Worm (Caenorhabditis elegans) whole organism, L4 larva: ENCODE measurements around the gene srx-46.

Experiments used
- aha-1 ChIP-seq: fragments of 150-350 bp; peaks from one replicate; lab custom pipeline; 2014; ENCODE audit warnings: missing biosample characterization, missing genetic modification characterization
- dmd-8 ChIP-seq: fragments of 200-800 bp; sonication (Bioruptor generic); IDR thresholded peaks from 2 replicates; pipeline ENCODE4 v1.3.6; 2022; ENCODE audit warnings: missing genetic modification characterization, missing compliant biosample characterization
- dve-1 ChIP-seq: sonication (generic microtip); optimal IDR thresholded peaks from 2 replicates; lab custom pipeline; 2017; ENCODE audit warnings: antibody characterized with exemption, mild to moderate bottlenecking, missing genetic modification characterization, missing compliant biosample characterization; ENCODE audit not compliant: insufficient read depth
- hlh-30 ChIP-seq: sonication (generic microtip); optimal IDR thresholded peaks from 2 replicates; lab custom pipeline; 2017; ENCODE audit warnings: antibody characterized with exemption, mild to moderate bottlenecking, missing genetic modification characterization, missing compliant biosample characterization; ENCODE audit not compliant: insufficient read depth
- lim-7 ChIP-seq: fragments of 200-800 bp; sonication (Bioruptor generic); IDR thresholded peaks from 2 replicates; pipeline ENCODE4 v1.3.6; 2022; ENCODE audit warnings: missing genetic modification characterization, missing compliant biosample characterization
- lir-3 ChIP-seq: sonication (generic microtip); optimal IDR thresholded peaks from 2 replicates; lab custom pipeline; 2016; ENCODE audit warnings: mild to moderate bottlenecking, missing genetic modification characterization, missing compliant biosample characterization
- mdl-1 ChIP-seq, 2 experiments: fragments of 150-350 bp in 1 of 2; sonication (generic microtip) in 1 of 2; optimal IDR thresholded peaks; 2 replicates each; lab custom pipeline; 2014 to 2017; ENCODE audit warnings: missing biosample characterization in 2 of 2, missing genetic modification characterization in 2 of 2
- mxl-2 ChIP-seq: fragments of 200-800 bp; sonication (Bioruptor generic); conservative IDR thresholded peaks from 2 replicates; pipeline ENCODE4 v1.3.6; 2022; ENCODE audit warnings: missing genetic modification reagents, missing genetic modification characterization, missing compliant biosample characterization
- mxl-3 ChIP-seq: fragments of 200-800 bp; sonication (Bioruptor generic); optimal IDR thresholded peaks from 2 replicates; lab custom pipeline; 2018; ENCODE audit warnings: mild to moderate bottlenecking, missing genetic modification characterization, missing compliant biosample characterization
- nhr-10 ChIP-seq: fragments of 150-350 bp; optimal IDR thresholded peaks from 2 replicates; lab custom pipeline; 2014; ENCODE audit warnings: missing biosample characterization, missing genetic modification characterization
- snpc-4 ChIP-seq: fragments of 150-350 bp; optimal IDR thresholded peaks from 2 replicates; lab custom pipeline; 2014; ENCODE audit warnings: missing biosample characterization, missing genetic modification characterization
- spr-1 ChIP-seq: sonication (generic microtip); optimal IDR thresholded peaks from 2 replicates; lab custom pipeline; 2016; ENCODE audit warnings: mild to moderate bottlenecking, missing genetic modification characterization, missing compliant biosample characterization
- unc-62 ChIP-seq, 3 experiments: fragments of 150-350 bp in 1 of 3; sonication (generic microtip); optimal IDR thresholded peaks in 2 of 3; peaks in 1 of 3; 1 replicate in 1 of 3; 2 replicates in 2 of 3; lab custom pipeline; 2014 to 2017; ENCODE audit warnings: missing biosample characterization in 3 of 3, missing genetic modification characterization in 3 of 3, missing genetic modification reagents in 3 of 3, missing genotype in 1 of 3
- zag-1 ChIP-seq: fragments of 150-350 bp; optimal IDR thresholded peaks from 2 replicates; lab custom pipeline; 2014; ENCODE audit warnings: missing biosample characterization, missing genetic modification characterization

srx-46 gene

ce11 chrV:9384949-9385348 is 31.9 kb downstream of the srx-46 start:
- no peak for TF ChIP-seq lim-7 (GFP tag; lab: Robert Waterston, UW)
- TF ChIP-seq aha-1 (tag; lab: Kevin White, UChicago): peak; percentile 52
- TF ChIP-seq, all 104 proteins: peak for 1

ce11 chrV:9386143-9386542 is 33.1 kb downstream of the srx-46 start, which contains the start of gene hum-2:
hum-2 (plus strand) TSS chrV:9386175.
- TF ChIP-seq aha-1 (tag; lab: Kevin White, UChicago) (peak; percentile 94), mdl-1 (tag; optimal IDR thresholded peaks at IDR 0.05; lab: Kevin White, UChicago) (no peak)
- TF ChIP-seq, all 104 proteins: peak for 1

- no peak for TF ChIP-seq dmd-8 (GFP tag; lab: Robert Waterston, UW)
- TF ChIP-seq snpc-4 (tag; lab: Kevin White, UChicago): peak; percentile 78
Measured at ce11 chrV:9391959-9392358, 38.9 kb downstream of the srx-46 start.

- TF ChIP-seq nhr-10 (tag; lab: Kevin White, UChicago) (no peak), mxl-3 (GFP tag; lab: Kevin White, UChicago) (peak; percentile 15)
- TF ChIP-seq, all 104 proteins: peak for 1
Measured at ce11 chrV:9394938-9395639, 42.0 kb downstream of the srx-46 start.

- TF ChIP-seq aha-1 (tag; lab: Kevin White, UChicago) (peak; percentile 91), hlh-30 (tag; lab: Kevin White, UChicago) (no peak), unc-62 (GFP tag; optimal IDR thresholded peaks at IDR 0.05 in 1 of 2; lab: Kevin White, UChicago) (peak in 1 of 2 experiments; percentile 42), unc-62 (tag; optimal IDR thresholded peaks at IDR 0.05; lab: Kevin White, UChicago) (no peak), mxl-2 (GFP tag; lab: Robert Waterston, UW) (no peak), zag-1 (no peak), lir-3 (tag; lab: Kevin White, UChicago) (no peak), dve-1 (tag; lab: Kevin White, UChicago) (no peak), spr-1 (no peak)
Measured at ce11 chrV:9399886-9400373, 46.9 kb downstream of the srx-46 start, which contains the start of gene trpp-4. trpp-4 (plus strand) TSS chrV:9400327.
